Worm (Caenorhabditis elegans) whole organism, L4/young adult: ENCODE data around the gene rgs-1.
"Not testable (repeated sequence)": the region's sequence is repeated elsewhere in the genome, so short reads cannot be mapped to it uniquely, and the experiment has no call there.

Experiments used
- W03F9.2 ChIP-seq: fragments of 150-350 bp; optimal IDR thresholded peaks from 2 replicates; lab custom pipeline; 2014; ENCODE audit warnings: missing biosample characterization, missing genetic modification characterization
- dao-5 ChIP-seq: sonication (generic microtip); optimal IDR thresholded peaks from 2 replicates; lab custom pipeline; 2016; ENCODE audit warnings: missing genotype, missing genetic modification characterization, moderate library complexity, missing compliant biosample characterization
- him-1 ChIP-seq: sonication (generic microtip); optimal IDR thresholded peaks from 2 replicates; lab custom pipeline; 2016; ENCODE audit warnings: missing genotype, missing genetic modification reagents, missing genetic modification characterization, missing compliant biosample characterization

Gene rgs-1

ce11 chrIII:10016413-10017051 lies at the start of gene rgs-1:
rgs-1 (minus strand) TSS chrIII:10016558.
- peak; percentile 68 for TF ChIP-seq him-1 (tag; lab: Kevin White, UChicago)
- no peak for TF ChIP-seq dao-5
- peak; percentile 82 for TF ChIP-seq W03F9.2 (tag; lab: Kevin White, UChicago)

DNA sequence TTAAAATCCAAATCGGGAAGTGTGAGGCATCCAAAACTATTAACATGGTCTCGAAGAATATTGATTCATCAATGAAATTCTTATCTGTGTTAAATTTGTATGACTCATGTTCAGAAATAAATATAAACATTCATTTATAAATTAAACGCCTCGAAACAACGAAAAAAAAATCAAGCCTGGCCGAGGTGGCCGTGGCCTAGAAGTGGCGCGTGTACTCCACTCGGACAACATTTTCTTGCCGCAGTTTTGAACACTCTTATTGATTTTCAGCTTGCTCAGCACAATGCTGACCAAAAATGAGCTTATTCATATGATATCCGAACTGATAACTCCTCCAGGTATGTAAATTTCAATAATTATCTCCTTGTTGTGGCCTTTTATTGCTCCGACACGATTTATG lies 47.8 kb upstream of the rgs-1 start, which contains the start of gene ekl-6:
ekl-6 (plus strand) TSS at position 265 of the 400 bp plus-strand sequence.
- TF ChIP-seq W03F9.2 (tag; lab: Kevin White, UChicago) = peak; percentile 51
- TF ChIP-seq him-1 (tag; lab: Kevin White, UChicago) = no peak

DNA sequence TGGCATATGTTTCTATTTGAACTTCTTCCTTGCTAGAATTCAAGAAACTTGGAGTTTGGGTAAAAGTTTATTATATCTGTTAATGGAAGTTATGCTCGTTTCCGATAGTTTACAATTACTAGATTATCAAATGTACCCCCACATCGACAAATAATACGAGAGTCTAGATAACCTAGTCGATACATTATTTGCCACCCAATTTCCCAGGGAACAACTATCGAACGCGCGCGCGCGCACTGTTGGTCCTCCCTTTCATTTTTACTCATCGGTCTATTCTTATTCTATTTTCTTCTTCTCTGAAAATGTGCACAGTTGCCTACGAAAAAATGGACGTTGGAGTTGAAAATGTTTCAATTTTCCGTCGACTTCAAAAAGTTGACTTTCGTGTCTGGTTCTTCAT lies 44.2 kb upstream of the rgs-1 start, which contains the start of gene T16G12.13:
T16G12.13 (plus strand) TSS at position 293 of the 400 bp plus-strand sequence.
- TF ChIP-seq him-1 (tag; lab: Kevin White, UChicago) = no peak
- no peak for TF ChIP-seq W03F9.2 (tag; lab: Kevin White, UChicago)
- no peak for TF ChIP-seq dao-5

- no peak for TF ChIP-seq him-1 (tag; lab: Kevin White, UChicago)
- TF ChIP-seq dao-5 = no peak
Measured at ce11 chrIII:10059002-10059401, 42.6 kb upstream of the rgs-1 start, which contains the start of gene T16G12.8. T16G12.8 (plus strand) TSS chrIII:10059302.

DNA sequence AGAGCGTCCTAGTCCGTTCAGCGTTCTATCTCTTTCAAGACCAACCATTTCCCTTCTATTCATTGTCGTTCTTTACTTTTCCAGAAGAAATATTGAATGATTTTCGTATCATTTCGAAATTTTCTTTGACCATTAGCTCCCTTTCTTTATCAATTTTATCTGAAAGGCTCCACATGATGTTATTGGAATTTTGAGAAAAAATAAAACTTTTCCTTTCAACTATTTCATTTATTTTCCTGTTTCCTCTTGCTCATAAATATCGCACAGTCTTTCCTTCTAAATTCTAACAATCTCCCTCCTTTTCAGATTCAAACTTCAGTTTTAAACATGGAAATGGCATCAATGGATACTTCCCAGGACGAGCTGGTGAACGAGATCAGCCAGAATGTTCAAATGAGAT lies 41.2 kb upstream of the rgs-1 start, which contains the start of gene T16G12.4:
T16G12.4 (plus strand) TSS at position 301 of the 400 bp plus-strand sequence.
- TF ChIP-seq him-1 (tag; lab: Kevin White, UChicago) = no peak
- no peak for TF ChIP-seq W03F9.2 (tag; lab: Kevin White, UChicago)
- no peak for TF ChIP-seq dao-5

- TF ChIP-seq him-1 (tag; lab: Kevin White, UChicago) (no peak), W03F9.2 (tag; lab: Kevin White, UChicago) (no peak), dao-5 (no peak)
Measured at ce11 chrIII:10056033-10056432, 39.7 kb upstream of the rgs-1 start, which contains the start of gene T16G12.10. T16G12.10 (minus strand) TSS chrIII:10056133.

DNA sequence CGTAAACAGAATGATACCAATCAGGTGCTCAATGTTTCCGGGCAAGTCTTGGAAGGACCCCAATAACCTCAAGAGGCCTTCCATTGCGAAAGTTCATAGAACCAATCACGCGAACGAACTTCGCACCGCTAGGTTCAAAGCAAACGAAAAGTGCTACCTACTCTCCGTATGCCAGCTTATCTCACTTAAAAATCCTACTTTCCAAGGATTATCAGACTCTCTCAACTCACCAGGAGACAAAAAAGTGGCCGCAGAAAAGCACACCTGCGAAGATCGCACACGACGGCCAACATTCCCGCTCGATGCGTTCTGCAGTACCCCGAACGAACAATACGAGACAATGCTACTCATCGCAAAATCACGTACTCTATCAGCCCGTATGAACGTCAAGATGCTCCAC lies 37.0 kb upstream of the rgs-1 start, which contains the start of gene T16G12.12:
T16G12.12 (plus strand) TSS at position 301 of the 400 bp plus-strand sequence.
- TF ChIP-seq W03F9.2 (tag; lab: Kevin White, UChicago); him-1 (tag; lab: Kevin White, UChicago); dao-5: not testable (repeated sequence)

ce11 chrIII:10050321-10050720 lies 34.0 kb upstream of the rgs-1 start, which contains the start of gene T16G12.3:
T16G12.3 (plus strand) TSS chrIII:10050621.
- not testable (repeated sequence) for TF ChIP-seq W03F9.2 (tag; lab: Kevin White, UChicago); him-1 (tag; lab: Kevin White, UChicago); dao-5

ce11 chrIII:10049682-10050081 lies 33.3 kb upstream of the rgs-1 start, which contains the start of gene T16G12.1:
T16G12.1 (minus strand) TSS chrIII:10049857.
- TF ChIP-seq him-1 (tag; lab: Kevin White, UChicago) (no peak), W03F9.2 (tag; lab: Kevin White, UChicago) (no peak), dao-5 (no peak)

ce11 chrIII:10040013-10040412 lies 23.7 kb upstream of the rgs-1 start, which contains the start of gene T16G12.7:
T16G12.7 (minus strand) TSS chrIII:10040113.
- TF ChIP-seq dao-5 = no peak
- no peak for TF ChIP-seq him-1 (tag; lab: Kevin White, UChicago)
- no peak for TF ChIP-seq W03F9.2 (tag; lab: Kevin White, UChicago)

DNA sequence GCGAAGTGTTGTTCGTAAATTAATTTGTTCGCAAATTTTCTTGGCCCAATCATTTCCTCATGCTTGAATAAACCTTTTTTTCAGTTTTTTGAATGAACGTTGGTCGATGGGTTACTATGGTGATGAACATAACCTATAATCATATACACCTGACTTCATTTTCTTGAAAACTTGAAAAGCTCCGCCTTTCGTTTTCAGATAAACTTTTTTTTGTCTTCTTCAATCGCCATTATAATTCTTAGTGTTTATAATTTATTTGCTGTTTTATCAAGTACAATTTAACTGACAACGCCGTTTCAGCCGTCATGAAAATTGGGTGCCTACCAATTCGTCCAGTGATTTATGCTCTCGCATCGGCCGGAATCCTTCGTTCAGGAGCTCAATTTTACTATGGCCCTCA lies 20.8 kb upstream of the rgs-1 start, which contains the start of gene M04D8.7:
M04D8.7 (plus strand) TSS at position 301 of the 400 bp plus-strand sequence.
- TF ChIP-seq dao-5 (no peak), W03F9.2 (tag; lab: Kevin White, UChicago) (no peak), him-1 (tag; lab: Kevin White, UChicago) (no peak)

DNA sequence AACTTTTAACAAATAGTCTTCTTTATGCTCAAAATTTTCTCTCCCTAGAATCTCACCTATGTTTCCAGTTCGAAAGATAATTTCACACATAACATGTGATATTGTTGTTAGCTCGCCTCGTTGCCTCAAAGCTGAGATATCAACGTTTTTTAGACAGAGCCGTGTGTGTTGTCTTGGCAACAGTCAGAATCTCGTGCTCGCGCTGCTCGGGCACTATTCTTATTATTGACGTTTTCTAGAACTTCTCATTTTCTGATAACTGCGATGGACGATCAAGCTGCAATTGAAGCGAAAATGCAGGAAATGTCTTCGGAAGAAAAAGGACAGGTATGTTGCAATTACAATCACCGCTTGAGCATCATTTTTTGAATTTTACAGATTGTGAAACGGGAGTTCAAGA lies 19.4 kb upstream of the rgs-1 start, which contains the start of gene xbx-3:
xbx-3 (plus strand) TSS at position 163 of the 400 bp plus-strand sequence.
- TF ChIP-seq W03F9.2 (tag; lab: Kevin White, UChicago) (no peak), dao-5 (no peak), him-1 (tag; lab: Kevin White, UChicago) (no peak)

- TF ChIP-seq him-1 (tag; lab: Kevin White, UChicago) (no peak), W03F9.2 (tag; lab: Kevin White, UChicago) (no peak), dao-5 (no peak)
Measured at ce11 chrIII:10033881-10034280, 17.5 kb upstream of the rgs-1 start, which contains the start of gene M04D8.8. M04D8.8 (plus strand) TSS chrIII:10034181.

ce11 chrIII:10033213-10033612 lies 16.9 kb upstream of the rgs-1 start, which contains the start of gene M04D8.5:
M04D8.5 (minus strand) TSS chrIII:10033313.
- TF ChIP-seq W03F9.2 (tag; lab: Kevin White, UChicago) (no peak), him-1 (tag; lab: Kevin White, UChicago) (no peak), dao-5 (no peak)
